Fruit fly (Drosophila melanogaster) whole organism, adult: ENCODE data around the gene CG44174.

Source experiments
- CG14711 ChIP-seq: fragments of 200-800 bp; sonication (Bioruptor generic); optimal IDR thresholded peaks from 2 replicates; lab custom pipeline; 2018; ENCODE audit warnings: missing biosample characterization, mild to moderate bottlenecking, missing genetic modification characterization, moderate library complexity
- CG33017 ChIP-seq: fragments of 200-800 bp; sonication (Bioruptor generic); optimal IDR thresholded peaks from 2 replicates; lab custom pipeline; 2018; ENCODE audit warnings: missing biosample characterization, mild to moderate bottlenecking, missing genetic modification characterization, moderate library complexity
- CG5204 ChIP-seq: fragments of 200-800 bp; sonication (Bioruptor generic); optimal IDR thresholded peaks from 2 replicates; lab custom pipeline; 2016; ENCODE audit warnings: missing biosample characterization, missing genetic modification characterization
- Clk ChIP-seq: fragments of 200-800 bp; sonication (Bioruptor generic); optimal IDR thresholded peaks from 2 replicates; lab custom pipeline; 2017; ENCODE audit warnings: missing biosample characterization, missing genetic modification characterization
- bab1 ChIP-seq: fragments of 200-800 bp; sonication (Bioruptor generic); optimal IDR thresholded peaks from 3 replicates; lab custom pipeline; 2019; ENCODE audit warnings: missing biosample characterization, mild to moderate bottlenecking, missing genetic modification characterization, moderate library complexity
- cic ChIP-seq: fragments of 200-800 bp; sonication (Bioruptor generic); optimal IDR thresholded peaks from 2 replicates; lab custom pipeline; 2017; ENCODE audit warnings: missing biosample characterization, mild to moderate bottlenecking, missing genetic modification characterization, moderate library complexity
- kay ChIP-seq: fragments of 200-800 bp; sonication (Bioruptor generic); peaks from one replicate; lab custom pipeline; 2016; ENCODE audit warnings: missing biosample characterization, missing genetic modification characterization, borderline replicate concordance
- pad ChIP-seq: fragments of 200-800 bp; sonication (Bioruptor generic); optimal IDR thresholded peaks from 3 replicates; lab custom pipeline; 2017; ENCODE audit warnings: missing biosample characterization, missing genetic modification characterization, mild to moderate bottlenecking, moderate library complexity, missing genetic modification reagents

dm6 chr3R:19299742-19300395 lies 2.4 kb upstream of the CG44174 start:
- TF ChIP-seq pad (GFP tag; lab: Kevin White, UChicago) (no peak), Clk (GFP tag; lab: Kevin White, UChicago) (no peak), CG5204 (GFP tag; lab: Kevin White, UChicago) (no peak), CG14711 (tag; lab: Kevin White, UChicago) (no peak), bab1 (GFP tag; lab: Kevin White, UChicago) (no peak), kay (GFP tag; lab: Kevin White, UChicago) (no peak), cic (no peak), CG33017 (tag; lab: Kevin White, UChicago) (no peak)
